Worm (Caenorhabditis elegans): ENCODE measurements around the gene B0250.18.

Gene B0250.18

ce11 chrV:20497537-20497936, 36.8 kb upstream of the B0250.18 start (continued):
- peak; percentile 11 for TF ChIP-seq F57C9.4 (tag; optimal IDR thresholded peaks at IDR 0.05)
- TF ChIP-seq mcd-1 (GFP tag; IDR thresholded peaks at IDR 0.05) = no peak
- peak; percentile 40 for TF ChIP-seq dpff-1 (tag; optimal IDR thresholded peaks at IDR 0.05)
- TF ChIP-seq pha-4 (tag; optimal IDR thresholded peaks at IDR 0.05) = no peak
- TF ChIP-seq madf-3 (GFP tag; IDR thresholded peaks at IDR 0.05) = 0 out of 2 replicates have a peak, but pooled peaks have one; percentile 51
- peak; percentile 47 for TF ChIP-seq xnd-1 (tag; optimal IDR thresholded peaks at IDR 0.05)
- TF ChIP-seq atf-7 (tag; optimal IDR thresholded peaks at IDR 0.05) = peak; percentile 80
- TF ChIP-seq mel-28 (tag; optimal IDR thresholded peaks at IDR 0.05; ENCODE audit: borderline replicate concordance) = no peak
- TF ChIP-seq F37B4.10 (GFP tag; IDR thresholded peaks at IDR 0.05) = no peak
- TF ChIP-seq unc-130 (GFP tag; optimal IDR thresholded peaks at IDR 0.05) = no peak
- TF ChIP-seq athp-1 (tag; optimal IDR thresholded peaks at IDR 0.05) = peak; percentile 21
- peak; percentile 30 for TF ChIP-seq B0035.1 (tag; optimal IDR thresholded peaks at IDR 0.05)
- peak; percentile 71 for TF ChIP-seq chd-7 (tag; optimal IDR thresholded peaks at IDR 0.05)
- no peak for TF ChIP-seq Y53F4B.3 (GFP tag; IDR thresholded peaks at IDR 0.05)
- TF ChIP-seq Y95B8A.8 (GFP tag; IDR thresholded peaks at IDR 0.05) = 0 out of 2 replicates have a peak, but pooled peaks have one; percentile 56
- no peak for TF ChIP-seq ztf-3 (GFP tag; optimal IDR thresholded peaks at IDR 0.05)
- no peak for TF ChIP-seq rpc-1 (optimal IDR thresholded peaks at IDR 0.05)
- TF ChIP-seq rpc-1 (tag; optimal IDR thresholded peaks at IDR 0.05) = no peak
- no peak for TF ChIP-seq attf-3 (GFP tag; conservative IDR thresholded peaks at IDR 0.05)
- TF ChIP-seq nfyb-1 (GFP tag; IDR thresholded peaks at IDR 0.05) = 0 out of 2 replicates have a peak, but pooled peaks have one; percentile 27
- no peak; the same call in 1 of the 2 replicates for TF ChIP-seq hmg-1.2 (GFP tag; IDR thresholded peaks at IDR 0.05)
- 0 out of 2 replicates have a peak, but pooled peaks have one; percentile 14 for TF ChIP-seq F33H1.4 (GFP tag; IDR thresholded peaks at IDR 0.05)
- no peak for TF ChIP-seq die-1 (tag; optimal IDR thresholded peaks at IDR 0.05)
- no peak for TF ChIP-seq ceh-40 (GFP tag; IDR thresholded peaks at IDR 0.05)
- TF ChIP-seq efl-1 (GFP tag; optimal IDR thresholded peaks at IDR 0.05) = peak; percentile 53
- TF ChIP-seq lir-1 (GFP tag; conservative IDR thresholded peaks at IDR 0.05) = peak; percentile 14; the same call in 1 of the 2 replicates
- peak; percentile 54 for TF ChIP-seq F52B5.7 (tag; optimal IDR thresholded peaks at IDR 0.05)
- peak; percentile 43; the same call in 1 of the 2 replicates for TF ChIP-seq ekl-4 (GFP tag; IDR thresholded peaks at IDR 0.05)
- TF ChIP-seq F23B12.7 (tag; optimal IDR thresholded peaks at IDR 0.05; ENCODE audit: insufficient read depth) = no peak
- TF ChIP-seq F49E8.2 (tag; optimal IDR thresholded peaks at IDR 0.05; ENCODE audit: insufficient read depth) = no peak
- TF ChIP-seq tbx-9 (tag; optimal IDR thresholded peaks at IDR 0.05; ENCODE audit: borderline replicate concordance) = no peak

- TF ChIP-seq mxl-1 (tag; optimal IDR thresholded peaks at IDR 0.05) (no peak), nhr-80 (tag; optimal IDR thresholded peaks at IDR 0.05) (peak; percentile 52), ceh-91 (GFP tag; IDR thresholded peaks at IDR 0.05) (no peak), B0336.3 (GFP tag; IDR thresholded peaks at IDR 0.05) (no peak), nhr-90 (tag; optimal IDR thresholded peaks at IDR 0.05) (no peak), lin-40 (tag; optimal IDR thresholded peaks at IDR 0.05) (peak; percentile 32), let-607 (tag; optimal IDR thresholded peaks at IDR 0.05) (peak; percentile 48 to 79), lin-35 (GFP tag; optimal IDR thresholded peaks at IDR 0.05) (peak in 1 of 3 experiments; percentile 61), rec-8 (tag; optimal IDR thresholded peaks at IDR 0.05) (no peak), D2030.7 (GFP tag; IDR thresholded peaks at IDR 0.05) (peak; percentile 26; the same call in 1 of the 2 replicates), rcor-1 (GFP tag; IDR thresholded peaks at IDR 0.05) (no peak)
Measured at ce11 chrV:20493271-20494231, 32.8 kb upstream of the B0250.18 start, which contains the start of gene B0250.5. B0250.5 (plus strand) TSS chrV:20493924.

Data from whole organism, young adult.